Worm (Caenorhabditis elegans): Measurements from ENCODE around the gene Y43F8B.7.

Gene Y43F8B.7

ce11 chrV:19485261-19485660, 5.3 kb upstream of the Y43F8B.7 start, which contains the start of gene Y43F8B.28:
Y43F8B.28 (plus strand) TSS chrV:19485319.
- TF ChIP-seq lin-32 (GFP tag; optimal IDR thresholded peaks at IDR 0.05) (no peak), ces-1 (GFP tag; optimal IDR thresholded peaks at IDR 0.05) (no peak), lsy-2 (tag; optimal IDR thresholded peaks at IDR 0.05) (no peak), elt-1 (tag; optimal IDR thresholded peaks at IDR 0.05; ENCODE audit: borderline replicate concordance, insufficient read depth) (no peak), pha-4 (tag; optimal IDR thresholded peaks at IDR 0.05) (no peak), ham-2 (GFP tag; optimal IDR thresholded peaks at IDR 0.05) (no peak), ztf-11 (tag; optimal IDR thresholded peaks at IDR 0.05) (no peak), hlh-1 (tag; optimal IDR thresholded peaks at IDR 0.05) (no peak), drap-1 (GFP tag; optimal IDR thresholded peaks at IDR 0.05) (no peak), M03D4.4 (tag; optimal IDR thresholded peaks at IDR 0.05) (no peak), nhr-237 (tag; optimal IDR thresholded peaks at IDR 0.05) (no peak), unc-120 (tag; optimal IDR thresholded peaks at IDR 0.05; ENCODE audit: poor library complexity, severe bottlenecking) (no peak), nhr-76 (tag; optimal IDR thresholded peaks at IDR 0.05) (no peak), mep-1 (tag; optimal IDR thresholded peaks at IDR 0.05) (no peak), ceh-43 (GFP tag; optimal IDR thresholded peaks at IDR 0.05) (no peak), unc-39 (tag; optimal IDR thresholded peaks at IDR 0.05) (no peak), snpc-4 (tag; optimal IDR thresholded peaks at IDR 0.05) (no peak), ceh-83 (GFP tag; optimal IDR thresholded peaks at IDR 0.05) (no peak), bed-3 (GFP tag; optimal IDR thresholded peaks at IDR 0.05) (no peak)

ce11 chrV:19485690-19486089, 4.9 kb upstream of the Y43F8B.7 start, which contains the start of gene Y43F8B.18:
Y43F8B.18 (plus strand) TSS chrV:19485990.
- TF ChIP-seq mls-2 (tag; optimal IDR thresholded peaks at IDR 0.05), result no peak
- no peak for TF ChIP-seq mab-5 (tag; optimal IDR thresholded peaks at IDR 0.05)
- TF ChIP-seq hlh-1 (tag; optimal IDR thresholded peaks at IDR 0.05), result no peak
- no peak for TF ChIP-seq nhr-237 (tag; optimal IDR thresholded peaks at IDR 0.05)
- no peak for TF ChIP-seq pha-4 (tag; optimal IDR thresholded peaks at IDR 0.05)
- no peak for TF ChIP-seq nhr-2 (tag; optimal IDR thresholded peaks at IDR 0.05)
- no peak for TF ChIP-seq ceh-43 (GFP tag; optimal IDR thresholded peaks at IDR 0.05)
- no peak for TF ChIP-seq ceh-39 (tag; optimal IDR thresholded peaks at IDR 0.05)
- TF ChIP-seq sptf-1 (tag; optimal IDR thresholded peaks at IDR 0.05), result no peak
- no peak for TF ChIP-seq drap-1 (GFP tag; optimal IDR thresholded peaks at IDR 0.05)
- TF ChIP-seq elt-1 (tag; optimal IDR thresholded peaks at IDR 0.05; ENCODE audit: borderline replicate concordance, insufficient read depth), result no peak
- TF ChIP-seq snpc-4 (tag; optimal IDR thresholded peaks at IDR 0.05), result no peak
- TF ChIP-seq nhr-28 (tag; optimal IDR thresholded peaks at IDR 0.05), result no peak
- TF ChIP-seq blmp-1 (tag; optimal IDR thresholded peaks at IDR 0.05), result no peak
- TF ChIP-seq cnd-1 (tag; optimal IDR thresholded peaks at IDR 0.05), result no peak
- TF ChIP-seq sem-2 (GFP tag; optimal IDR thresholded peaks at IDR 0.05), result no peak
- no peak for TF ChIP-seq nhr-12 (tag; optimal IDR thresholded peaks at IDR 0.05)
- TF ChIP-seq bed-3 (GFP tag; optimal IDR thresholded peaks at IDR 0.05), result no peak
- no peak for TF ChIP-seq zip-8 (tag; optimal IDR thresholded peaks at IDR 0.05)

ce11 chrV:19491302-19491701, 741 bp downstream of the Y43F8B.7 start, which contains the start of gene Y43F8B.29:
Y43F8B.29 (plus strand) TSS chrV:19491602.
- no peak for TF ChIP-seq mab-5 (tag; optimal IDR thresholded peaks at IDR 0.05)
- no peak for TF ChIP-seq nhr-237 (tag; optimal IDR thresholded peaks at IDR 0.05)
- no peak for TF ChIP-seq blmp-1 (tag; optimal IDR thresholded peaks at IDR 0.05)
- TF ChIP-seq pha-4 (tag; optimal IDR thresholded peaks at IDR 0.05), result no peak
- no peak for TF ChIP-seq ceh-83 (GFP tag; optimal IDR thresholded peaks at IDR 0.05)
- no peak for TF ChIP-seq elt-3 (tag; optimal IDR thresholded peaks at IDR 0.05)
- no peak for TF ChIP-seq lin-32 (GFP tag; optimal IDR thresholded peaks at IDR 0.05)
- no peak for TF ChIP-seq snpc-4 (tag; optimal IDR thresholded peaks at IDR 0.05)
- TF ChIP-seq sem-2 (GFP tag; optimal IDR thresholded peaks at IDR 0.05), result no peak
- TF ChIP-seq M03D4.4 (tag; optimal IDR thresholded peaks at IDR 0.05), result no peak
- TF ChIP-seq hlh-1 (tag; optimal IDR thresholded peaks at IDR 0.05), result no peak

ce11 chrV:19495145-19495544, 4.6 kb downstream of the Y43F8B.7 start:
- TF ChIP-seq ztf-11 (tag; optimal IDR thresholded peaks at IDR 0.05), result no peak
- TF ChIP-seq elt-3 (tag; optimal IDR thresholded peaks at IDR 0.05), result no peak
- TF ChIP-seq drap-1 (GFP tag; optimal IDR thresholded peaks at IDR 0.05), result peak; percentile 8
- no peak for TF ChIP-seq elt-1 (tag; optimal IDR thresholded peaks at IDR 0.05; ENCODE audit: borderline replicate concordance, insufficient read depth)

ce11 chrV:19495587-19495986, 5.0 kb downstream of the Y43F8B.7 start, which contains the start of gene scl-21:
scl-21 (minus strand) TSS chrV:19495687.
- TF ChIP-seq tbx-8 (GFP tag; optimal IDR thresholded peaks at IDR 0.05), result no peak
- TF ChIP-seq nhr-28 (tag; optimal IDR thresholded peaks at IDR 0.05), result no peak
- no peak for TF ChIP-seq ceh-39 (tag; optimal IDR thresholded peaks at IDR 0.05)
- no peak for TF ChIP-seq nhr-76 (tag; optimal IDR thresholded peaks at IDR 0.05)
- TF ChIP-seq hlh-1 (tag; optimal IDR thresholded peaks at IDR 0.05), result no peak
- no peak for TF ChIP-seq mls-2 (tag; optimal IDR thresholded peaks at IDR 0.05)
- no peak for TF ChIP-seq bed-3 (GFP tag; optimal IDR thresholded peaks at IDR 0.05)
- no peak for TF ChIP-seq cnd-1 (tag; optimal IDR thresholded peaks at IDR 0.05)
- no peak for TF ChIP-seq lsy-2 (tag; optimal IDR thresholded peaks at IDR 0.05)
- TF ChIP-seq nhr-12 (tag; optimal IDR thresholded peaks at IDR 0.05), result no peak
- TF ChIP-seq ham-2 (GFP tag; optimal IDR thresholded peaks at IDR 0.05), result no peak
- TF ChIP-seq drap-1 (GFP tag; optimal IDR thresholded peaks at IDR 0.05), result no peak
- TF ChIP-seq sem-2 (GFP tag; optimal IDR thresholded peaks at IDR 0.05), result no peak
- TF ChIP-seq unc-120 (tag; optimal IDR thresholded peaks at IDR 0.05; ENCODE audit: poor library complexity, severe bottlenecking), result no peak
- no peak for TF ChIP-seq lin-32 (GFP tag; optimal IDR thresholded peaks at IDR 0.05)
- no peak for TF ChIP-seq nhr-2 (tag; optimal IDR thresholded peaks at IDR 0.05)
- TF ChIP-seq mep-1 (tag; optimal IDR thresholded peaks at IDR 0.05), result no peak

All from whole organism, mixed stage, embryonic.